Fruit fly (Drosophila melanogaster) ovary, adult (tissue): ENCODE results near the gene qm.
A peak's percentile ranks its signal among the peaks of the same experiment; 100 is the strongest.

ENCODE experiments used
- CG17801 ChIP-seq: fragments of 200-800 bp; optimal IDR thresholded peaks from 2 replicates; lab custom pipeline; 2019; ENCODE audit warnings: missing biosample characterization, mild to moderate bottlenecking, missing genetic modification characterization, moderate library complexity; ENCODE audit not compliant: partially characterized antibody

Gene qm

DNA sequence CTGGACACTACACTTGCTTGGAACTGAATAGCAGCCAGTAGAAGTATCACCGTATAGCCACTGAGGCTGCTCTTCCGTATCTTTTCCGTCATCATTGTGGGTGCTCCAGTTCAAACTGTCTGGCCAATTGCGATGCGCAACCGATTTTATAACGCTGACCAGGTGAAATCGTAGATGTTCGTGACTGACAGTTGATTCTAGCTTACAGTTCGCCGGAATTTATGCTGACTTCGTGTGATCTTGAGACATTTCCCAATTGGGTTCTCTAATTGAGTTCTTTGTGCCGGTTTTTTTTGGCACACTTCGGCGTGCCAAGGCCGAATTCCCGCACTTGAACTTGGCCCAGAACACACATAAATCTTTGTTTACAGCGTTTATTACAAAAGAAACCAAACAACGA lies 1.2 kb upstream of the qm start, which contains the start of gene CG14834:
Gene CG14834, minus strand, starts transcription at position 173 of the 400 bp plus-strand sequence.
- no peak for TF ChIP-seq CG17801 (GFP tag; lab: Kevin White, UChicago)

DNA sequence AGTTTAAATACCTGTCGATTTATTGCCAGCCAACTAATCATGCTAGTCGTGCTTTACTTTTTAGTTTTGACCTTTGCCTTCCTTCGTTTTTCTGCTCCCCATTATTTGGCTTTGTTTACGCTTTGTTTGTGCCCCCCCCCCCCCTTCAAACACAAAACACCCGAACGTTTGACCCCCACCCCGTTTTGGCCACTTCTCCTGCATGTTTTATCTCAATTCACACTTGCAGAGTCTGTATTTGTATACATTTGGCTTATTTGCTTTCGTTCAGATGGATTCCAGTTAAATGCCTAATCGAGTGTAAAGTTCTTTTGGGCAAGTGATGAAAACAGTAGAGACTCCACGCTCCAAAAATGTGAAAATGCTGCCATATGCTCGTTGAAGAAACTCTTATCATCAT lies 1.2 kb downstream of the qm start:
- TF ChIP-seq CG17801 (GFP tag; lab: Kevin White, UChicago): no peak

DNA sequence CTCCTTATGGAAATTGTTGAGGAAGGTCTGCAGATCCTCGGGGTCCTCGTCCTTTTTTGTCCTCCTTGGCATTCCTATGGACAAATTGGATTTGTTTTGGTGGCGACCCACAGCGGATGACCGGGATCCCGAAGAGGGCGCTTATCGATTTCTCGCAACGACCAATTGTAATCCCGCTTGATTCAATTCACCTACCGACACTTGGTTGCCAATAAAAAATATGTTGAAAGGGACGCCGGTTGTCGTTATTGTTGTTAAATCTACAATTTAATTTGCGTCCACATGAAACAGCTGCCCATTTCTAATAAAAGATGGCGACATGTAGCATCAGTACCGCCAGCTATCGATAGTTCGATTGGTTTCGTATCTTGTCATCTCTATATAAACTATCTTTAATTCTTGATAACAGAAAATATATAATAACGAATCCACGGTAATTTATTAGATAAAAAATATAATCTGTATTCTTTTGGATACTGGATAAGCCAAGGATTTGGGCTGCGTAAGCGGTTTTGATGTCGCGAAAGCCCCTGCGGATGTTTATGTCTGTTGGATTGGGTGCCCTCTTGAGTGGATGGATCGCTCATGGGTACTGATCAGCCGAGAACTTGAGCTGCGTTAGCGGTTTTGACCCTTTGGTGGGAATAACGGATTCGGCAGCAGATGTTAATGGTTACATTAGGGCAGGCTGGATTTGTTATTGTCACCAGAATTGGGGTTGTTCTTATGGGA lies 8.4 kb downstream of the qm start, which contains the start of gene CTCF:
Gene CTCF, minus strand, starts transcription at position 328 of the 732 bp plus-strand sequence.
- peak; percentile 31 for TF ChIP-seq CG17801 (GFP tag; lab: Kevin White, UChicago)

DNA sequence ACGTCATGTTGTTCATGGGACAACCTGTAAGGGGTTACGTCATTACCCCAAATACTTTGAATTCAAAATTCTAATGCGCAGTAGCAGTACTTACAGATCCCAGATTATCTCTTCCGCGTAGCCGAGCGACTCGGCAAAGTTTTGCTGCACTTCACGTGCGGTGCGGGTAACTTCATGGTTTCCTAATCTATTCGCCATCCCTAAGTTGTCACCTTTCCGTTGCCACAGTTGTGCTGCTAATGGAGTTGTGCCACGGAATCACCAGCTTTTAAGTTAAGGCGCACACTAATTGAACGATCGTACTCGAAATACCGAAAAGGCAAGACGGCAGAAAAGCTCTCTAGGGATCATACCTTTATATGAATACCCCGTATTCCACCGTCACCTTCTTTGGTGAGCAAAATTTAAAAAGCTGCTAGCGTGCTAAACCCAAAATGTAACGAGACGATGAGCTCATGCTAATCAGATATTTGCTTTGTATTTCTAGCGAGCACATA lies 11.8 kb downstream of the qm start, which contains the start of gene pst:
Gene pst, minus strand, starts transcription at position 437 of the 497 bp plus-strand sequence.
- TF ChIP-seq CG17801 (GFP tag; lab: Kevin White, UChicago): peak; percentile 47

DNA sequence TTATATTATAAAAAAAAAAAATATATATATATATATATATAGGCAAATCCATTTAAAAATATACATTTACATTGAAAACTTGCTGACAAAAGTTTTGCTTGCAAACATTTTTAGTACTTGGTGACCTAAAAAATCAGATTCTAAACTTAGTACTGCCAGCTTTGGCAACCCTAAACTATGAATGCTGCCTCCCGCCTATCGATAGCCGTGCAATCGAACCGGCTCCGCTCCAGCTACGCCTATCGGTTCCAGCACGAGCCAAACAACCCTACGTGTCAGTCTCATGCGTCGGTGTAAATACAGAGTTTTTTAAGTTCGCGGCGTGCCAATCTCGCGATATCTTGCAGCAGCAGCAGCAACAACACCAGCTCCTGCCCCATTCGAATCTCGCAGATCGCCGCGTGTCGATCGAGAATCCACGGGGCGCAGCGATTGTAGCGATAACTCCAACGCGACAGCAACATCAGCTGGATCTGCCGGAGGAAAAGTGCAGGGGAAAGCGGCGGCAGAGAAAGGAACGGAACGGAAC lies 12.3 kb downstream of the qm start, which contains the start of gene Sec63:
Gene Sec63, plus strand, starts transcription at position 238 of the 529 bp plus-strand sequence.
- TF ChIP-seq CG17801 (GFP tag; lab: Kevin White, UChicago): no peak

DNA sequence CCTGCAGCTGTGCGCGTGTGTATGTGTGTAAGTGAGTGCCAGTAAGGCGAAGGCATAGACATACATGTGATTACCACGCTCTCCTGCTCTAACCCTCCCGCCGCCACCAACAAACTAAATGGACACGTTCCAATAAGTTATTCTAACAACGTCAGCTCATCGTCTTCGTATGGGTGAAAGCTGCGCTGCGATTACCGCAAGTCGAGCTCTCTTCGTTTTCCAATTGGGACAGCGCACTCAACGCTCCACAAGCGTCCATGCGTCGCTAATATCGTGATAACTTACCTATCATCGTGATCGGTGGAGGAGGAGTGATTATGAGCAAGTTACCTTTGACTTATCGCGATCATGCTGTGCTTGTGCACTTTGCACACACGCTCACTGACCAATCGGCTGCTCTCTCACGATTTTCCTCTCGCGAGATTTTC lies 13.0 kb downstream of the qm start:
- no peak for TF ChIP-seq CG17801 (GFP tag; lab: Kevin White, UChicago)

DNA sequence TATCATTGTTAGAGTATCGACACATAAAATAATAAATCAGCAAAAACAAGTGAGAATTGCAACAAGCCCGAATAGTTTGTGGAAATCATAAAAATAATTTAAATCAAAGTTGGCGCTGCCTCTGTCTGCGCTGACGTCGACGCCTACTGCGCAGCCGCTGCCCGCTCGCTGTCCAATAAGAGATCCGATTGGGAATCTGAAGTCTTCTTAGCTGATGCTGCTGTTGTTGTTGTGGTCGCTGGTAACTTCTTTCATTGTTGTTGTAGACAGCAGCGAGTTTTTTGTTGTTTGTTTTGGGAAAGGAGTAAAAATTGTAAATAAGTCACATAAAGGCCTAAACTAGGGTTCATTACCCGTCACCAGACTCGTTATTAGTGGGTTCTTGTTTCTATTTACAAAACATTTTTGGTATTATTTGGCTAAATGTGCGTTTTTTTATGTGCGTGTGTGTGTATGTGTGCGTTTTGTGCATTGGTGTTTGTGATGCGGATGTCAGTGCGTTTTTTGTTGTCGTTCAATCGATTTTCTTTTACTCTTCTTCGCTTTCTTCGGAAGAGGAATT lies 16.7 kb downstream of the qm start:
- TF ChIP-seq CG17801 (GFP tag; lab: Kevin White, UChicago): no peak

DNA sequence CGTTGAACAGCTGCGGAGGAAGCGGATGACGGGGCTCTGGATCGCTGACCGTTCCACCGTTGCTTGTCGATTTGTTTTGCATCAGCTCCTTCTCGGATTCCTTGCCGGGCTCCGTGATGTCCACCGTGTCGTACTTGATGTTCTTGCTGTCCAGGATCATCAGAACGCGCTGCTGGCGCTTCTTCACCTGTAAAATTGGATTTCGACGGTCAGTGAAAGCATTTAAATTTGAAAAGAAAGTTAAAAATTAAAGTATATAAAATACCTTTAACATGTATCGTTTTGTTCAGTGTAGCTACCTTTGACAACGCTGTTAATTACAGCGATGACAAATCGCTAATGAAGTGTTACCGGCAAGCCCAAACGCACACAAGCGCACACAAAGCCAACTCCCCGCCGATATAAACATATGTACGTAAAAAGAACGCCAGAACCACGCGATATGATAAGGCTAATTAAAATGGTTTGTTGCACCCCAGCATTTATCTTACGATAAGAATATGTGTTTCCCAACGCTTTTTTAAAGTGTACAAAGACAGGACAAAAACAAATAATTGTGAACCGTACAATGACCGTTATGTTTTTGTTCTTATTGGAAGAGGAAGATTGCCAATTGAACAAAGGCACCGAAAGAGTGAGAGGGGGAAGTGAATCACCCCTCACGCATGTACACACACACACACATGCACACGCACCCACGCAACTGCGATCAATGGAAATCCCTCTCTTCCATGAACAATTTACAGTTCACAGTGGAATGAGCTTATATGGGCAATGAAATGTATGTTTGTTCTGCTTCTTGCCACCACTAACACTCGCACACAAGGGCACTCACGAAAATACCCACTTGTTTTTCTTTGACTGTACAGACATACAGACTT lies 19.9 kb downstream of the qm start:
- peak; percentile 19 for TF ChIP-seq CG17801 (GFP tag; lab: Kevin White, UChicago)

DNA sequence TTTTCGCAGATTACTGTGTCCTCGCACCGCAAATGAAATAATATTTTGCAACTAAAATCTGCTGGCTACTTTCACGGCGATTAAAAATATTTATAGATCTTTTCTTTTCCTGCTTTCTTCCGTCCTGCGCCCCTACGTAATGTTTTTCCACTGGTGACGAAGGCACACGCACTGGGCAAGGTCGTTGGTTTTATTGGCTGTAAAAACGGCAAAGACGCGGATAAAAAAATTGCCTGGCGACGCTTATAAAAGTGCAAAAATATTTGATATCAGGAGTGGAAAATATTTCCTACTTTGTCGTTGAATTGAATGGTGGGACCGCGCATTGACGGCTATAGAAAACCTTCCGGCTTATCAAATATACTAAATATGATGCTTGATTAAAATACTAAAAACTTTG lies 20.8 kb downstream of the qm start, which contains the start of gene Sh3beta:
Gene Sh3beta, minus strand, starts transcription at position 327 of the 400 bp plus-strand sequence.
- no peak for TF ChIP-seq CG17801 (GFP tag; lab: Kevin White, UChicago)

DNA sequence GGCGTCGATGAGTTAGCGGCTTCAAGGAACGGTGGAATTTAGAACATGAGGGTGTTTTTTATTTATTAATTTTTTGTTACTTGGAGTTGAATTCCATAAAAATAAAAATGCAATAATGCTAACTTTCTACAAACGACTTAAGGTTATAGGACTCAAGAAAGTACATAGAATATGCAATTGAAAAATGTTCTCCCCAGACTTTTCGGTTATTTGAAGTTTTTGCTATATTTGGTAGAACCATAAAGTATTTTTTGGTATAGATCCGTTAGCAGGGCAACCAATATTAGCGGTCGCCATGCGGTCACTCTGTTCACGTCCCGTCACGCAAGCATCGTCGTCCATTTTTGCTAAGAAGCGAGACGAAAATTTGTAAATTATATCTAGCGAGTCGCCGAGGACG lies 21.4 kb downstream of the qm start, which contains the start of gene akirin:
Gene akirin, plus strand, starts transcription at position 301 of the 400 bp plus-strand sequence.
- no peak for TF ChIP-seq CG17801 (GFP tag; lab: Kevin White, UChicago)

DNA sequence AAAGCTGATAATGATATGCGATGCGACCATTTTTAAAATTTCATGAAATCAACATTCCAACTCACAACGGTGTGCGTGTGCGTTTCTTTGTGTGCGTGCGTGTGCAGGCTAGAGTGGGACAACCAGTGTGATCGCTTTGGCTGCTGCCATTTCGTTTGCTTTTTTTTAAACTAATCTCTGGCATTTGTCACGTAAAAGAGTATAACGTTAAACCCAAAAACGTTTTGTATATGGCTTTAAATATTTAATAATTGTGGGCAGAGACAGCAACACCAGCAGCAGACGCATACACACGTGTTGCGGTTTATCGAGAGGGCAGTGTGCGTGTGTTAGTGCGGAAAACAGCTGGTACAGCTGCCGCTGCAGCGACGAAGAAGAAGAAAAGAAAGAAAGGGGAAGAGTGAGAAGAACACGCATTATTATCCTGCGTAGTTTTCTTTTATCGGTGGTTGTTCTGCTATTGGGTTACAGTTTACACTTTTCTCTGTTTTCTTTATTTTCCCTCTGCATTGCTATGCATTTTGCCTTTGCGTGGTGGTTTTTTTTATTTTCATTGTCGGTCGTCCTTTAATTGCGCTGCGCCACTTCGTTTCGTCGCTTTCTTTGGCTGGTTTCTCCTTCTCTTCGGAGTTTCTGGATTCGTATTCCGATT lies 22.2 kb downstream of the qm start:
- TF ChIP-seq CG17801 (GFP tag; lab: Kevin White, UChicago): no peak

DNA sequence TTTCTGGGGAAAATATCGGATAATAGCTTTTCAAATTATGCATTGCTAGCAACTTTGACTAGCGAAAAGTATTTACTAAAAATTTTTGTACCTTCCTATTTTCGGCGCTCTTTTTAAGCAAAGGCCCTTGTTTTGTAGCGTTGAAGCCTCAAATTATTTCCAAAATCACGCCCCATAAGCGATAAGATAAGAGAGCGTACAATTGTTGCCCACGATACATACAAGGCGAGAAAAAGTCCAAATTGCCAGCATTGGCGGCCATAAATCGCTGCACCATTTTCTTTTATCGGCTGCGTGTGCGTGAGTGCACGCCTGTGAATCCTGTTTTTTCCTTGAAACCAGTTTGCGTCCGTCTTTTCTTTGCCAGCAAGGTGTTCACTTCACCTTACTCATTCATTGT lies 23.2 kb downstream of the qm start:
- TF ChIP-seq CG17801 (GFP tag; lab: Kevin White, UChicago): no peak

DNA sequence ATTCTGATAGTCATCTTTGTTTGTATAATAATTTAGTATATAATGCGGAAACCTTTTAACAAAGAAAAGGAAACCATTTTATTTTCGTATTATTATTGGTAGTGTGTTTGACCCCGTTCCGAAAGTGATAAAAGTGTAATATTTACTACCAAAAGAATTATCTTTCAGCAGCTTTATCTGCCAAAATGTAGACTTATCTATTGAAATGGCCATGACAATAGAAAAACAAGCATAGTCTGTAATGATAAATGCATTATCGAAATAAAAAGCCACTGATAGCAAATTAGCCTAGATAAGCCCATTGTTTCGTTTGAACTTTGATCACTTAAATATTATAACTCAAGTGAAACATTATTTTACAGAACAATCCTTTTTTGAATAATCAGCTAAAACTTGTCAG lies 28.0 kb downstream of the qm start:
- no peak for TF ChIP-seq CG17801 (GFP tag; lab: Kevin White, UChicago)

DNA sequence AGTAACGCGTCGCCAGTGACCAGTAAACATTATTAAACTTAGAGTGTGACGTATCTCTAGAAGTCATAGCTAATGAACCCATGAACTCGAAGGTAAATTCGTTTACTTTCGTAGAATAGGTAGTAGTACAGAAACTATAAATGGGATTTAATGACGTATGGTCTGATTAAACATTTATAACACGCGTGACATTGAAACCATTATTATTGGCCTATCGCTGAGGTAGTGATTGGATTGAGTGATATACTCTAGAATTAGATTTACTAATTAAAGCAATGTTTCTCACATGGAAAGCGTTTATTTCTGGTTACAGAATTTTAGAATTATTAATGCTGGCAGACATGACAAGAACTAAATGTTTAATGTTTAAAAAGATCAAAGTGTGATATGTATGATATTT lies 28.7 kb downstream of the qm start:
- no peak for TF ChIP-seq CG17801 (GFP tag; lab: Kevin White, UChicago)
